Fruit fly (Drosophila melanogaster) whole organism, wandering third instar larva: ENCODE results near the gene Eig71Eg.

ENCODE experiments used
- Abd-B ChIP-seq: fragments of >200 bp; optimal IDR thresholded peaks from 2 replicates; lab custom pipeline; 2017; ENCODE audit warnings: missing biosample characterization, missing genetic modification characterization
- CG32264 ChIP-seq: fragments of 200-800 bp; sonication (Bioruptor generic); optimal IDR thresholded peaks from 2 replicates; lab custom pipeline; 2016; ENCODE audit warnings: missing biosample characterization, missing genetic modification characterization
- CG9705 ChIP-seq: fragments of 200-800 bp; sonication (Bioruptor generic); optimal IDR thresholded peaks from 2 replicates; lab custom pipeline; 2018; ENCODE audit warnings: missing biosample characterization, mild to moderate bottlenecking, missing genetic modification characterization
- CrebA ChIP-seq: fragments of 200-800 bp; sonication (Bioruptor generic); optimal IDR thresholded peaks from 2 replicates; lab custom pipeline; 2016; ENCODE audit warnings: missing biosample characterization, mild to moderate bottlenecking, missing genetic modification characterization, borderline replicate concordance
- Dfd ChIP-seq: fragments of >200 bp; optimal IDR thresholded peaks from 2 replicates; lab custom pipeline; 2017; ENCODE audit warnings: missing biosample characterization, missing genetic modification characterization
- Dif ChIP-seq: fragments of 200-275, 200-300 bp; sonication (Bioruptor generic); optimal IDR thresholded peaks from 2 replicates; lab custom pipeline; 2018; ENCODE audit warnings: missing biosample characterization, missing genetic modification characterization; ENCODE audit not compliant: partially characterized antibody
- GATAd ChIP-seq: sonication (Bioruptor generic); optimal IDR thresholded peaks from 2 replicates; lab custom pipeline; 2016; ENCODE audit warnings: missing biosample characterization, missing genetic modification characterization
- HLH106 ChIP-seq: fragments of 200-800 bp; optimal IDR thresholded peaks from 3 replicates; lab custom pipeline; 2019; ENCODE audit warnings: missing biosample characterization, mild to moderate bottlenecking, missing genetic modification characterization, moderate library complexity
- Hnf4 ChIP-seq: fragments of 200-800 bp; sonication (Bioruptor generic); optimal IDR thresholded peaks from 2 replicates; lab custom pipeline; 2016; ENCODE audit warnings: missing biosample characterization, mild to moderate bottlenecking, missing genetic modification characterization
- Hr78 ChIP-seq: fragments of >200 bp; optimal IDR thresholded peaks from 2 replicates; lab custom pipeline; 2017; ENCODE audit warnings: missing biosample characterization, missing genetic modification characterization
- Hr83 ChIP-seq: fragments of 200-300 bp; sonication (Bioruptor generic); optimal IDR thresholded peaks from 2 replicates; lab custom pipeline; 2016; ENCODE audit warnings: missing biosample characterization, mild to moderate bottlenecking, missing genetic modification characterization, moderate library complexity; ENCODE audit not compliant: poor library complexity, severe bottlenecking
- Jra ChIP-seq: sonication (Bioruptor generic); optimal IDR thresholded peaks from 2 replicates; lab custom pipeline; 2016; ENCODE audit warnings: missing biosample characterization, missing genetic modification characterization
- Mio ChIP-seq: sonication (Bioruptor generic); optimal IDR thresholded peaks from 2 replicates; lab custom pipeline; 2016; ENCODE audit warnings: missing biosample characterization, missing genetic modification characterization
- Myc ChIP-seq: fragments of >200 bp; optimal IDR thresholded peaks from 2 replicates; lab custom pipeline; 2017
- N ChIP-seq: fragments of >200 bp; optimal IDR thresholded peaks from 2 replicates; lab custom pipeline; 2018; ENCODE audit warnings: missing biosample characterization, missing external identifiers, missing genetic modification characterization
- OdsH ChIP-seq: fragments of 200-800 bp; sonication (Bioruptor generic); optimal IDR thresholded peaks from 2 replicates; lab custom pipeline; 2016; ENCODE audit warnings: missing biosample characterization, mild to moderate bottlenecking, missing genetic modification characterization
- Rel ChIP-seq, 2 experiments: fragments of 200-800 bp; sonication (Bioruptor generic) in 1 of 2; optimal IDR thresholded peaks; 2 replicates in 1 of 2; 3 replicates in 1 of 2; lab custom pipeline; 2016 to 2019; ENCODE audit warnings: mild to moderate bottlenecking in 2 of 2, missing biosample characterization in 2 of 2, missing genetic modification characterization in 2 of 2, moderate library complexity in 1 of 2
- Sp1 ChIP-seq: fragments of 200-800 bp; sonication (Bioruptor generic); optimal IDR thresholded peaks from 3 replicates; lab custom pipeline; 2019; ENCODE audit warnings: missing biosample characterization, mild to moderate bottlenecking, missing genetic modification characterization, moderate library complexity
- Vsx2 ChIP-seq: fragments of 200-300, 225-300 bp; sonication (Bioruptor generic); optimal IDR thresholded peaks from 2 replicates; lab custom pipeline; 2018; ENCODE audit warnings: missing biosample characterization, missing genetic modification characterization; ENCODE audit not compliant: partially characterized antibody
- br ChIP-seq: fragments of 200-800 bp; sonication (Bioruptor generic); optimal IDR thresholded peaks from 2 replicates; lab custom pipeline; 2016; ENCODE audit warnings: missing biosample characterization, missing genetic modification characterization
- brk ChIP-seq: fragments of 200-800 bp; sonication (Bioruptor generic); optimal IDR thresholded peaks from 2 replicates; lab custom pipeline; 2016; ENCODE audit warnings: missing biosample characterization, mild to moderate bottlenecking, missing genetic modification characterization
- dl ChIP-seq, 2 experiments: fragments of 175-275, 200-275 bp in 1 of 2; fragments of 200-275 bp in 1 of 2; sonication (Bioruptor generic); optimal IDR thresholded peaks; lab custom pipeline; 2018; ENCODE audit warnings: mild to moderate bottlenecking in 2 of 2, missing biosample characterization in 2 of 2, missing genetic modification characterization in 2 of 2, moderate library complexity in 2 of 2; ENCODE audit not compliant: partially characterized antibody in 2 of 2, insufficient read depth in 1 of 2
- dmrt93B ChIP-seq: fragments of 200-800 bp; sonication (Bioruptor generic); optimal IDR thresholded peaks from 2 replicates; lab custom pipeline; 2018; ENCODE audit warnings: missing biosample characterization, mild to moderate bottlenecking, missing genetic modification characterization
- dsf ChIP-seq: sonication (Bioruptor generic); optimal IDR thresholded peaks from 2 replicates; lab custom pipeline; 2016; ENCODE audit warnings: missing biosample characterization, missing genetic modification characterization, borderline replicate concordance
- ey ChIP-seq: fragments of 200-800 bp; sonication (Bioruptor generic); optimal IDR thresholded peaks from 2 replicates; lab custom pipeline; 2016; ENCODE audit warnings: missing biosample characterization, missing genetic modification characterization
- foxo ChIP-seq, 2 experiments: fragments of 200-800 bp; sonication (Bioruptor generic); optimal IDR thresholded peaks; 2 replicates in 1 of 2; 3 replicates in 1 of 2; lab custom pipeline; 2016 to 2017; ENCODE audit warnings: missing biosample characterization in 2 of 2, missing genetic modification characterization in 2 of 2
- fru ChIP-seq: fragments of 200-800 bp; sonication (Bioruptor generic); optimal IDR thresholded peaks from 3 replicates; lab custom pipeline; 2016; ENCODE audit warnings: missing biosample characterization, mild to moderate bottlenecking, missing genetic modification characterization
- h ChIP-seq: fragments of 200-800 bp; sonication (Bioruptor generic); optimal IDR thresholded peaks from 3 replicates; lab custom pipeline; 2016; ENCODE audit warnings: missing biosample characterization, mild to moderate bottlenecking, missing genetic modification characterization
- jim ChIP-seq: fragments of 175-275, 200-325 bp; sonication (Bioruptor generic); optimal IDR thresholded peaks from 2 replicates; lab custom pipeline; 2016; ENCODE audit warnings: missing biosample characterization, mild to moderate bottlenecking, missing genetic modification characterization
- lola ChIP-seq: fragments of >200 bp; optimal IDR thresholded peaks from 2 replicates; lab custom pipeline; 2017; ENCODE audit warnings: missing biosample characterization, missing genetic modification characterization
- pan ChIP-seq: fragments of >200 bp; optimal IDR thresholded peaks from 2 replicates; lab custom pipeline; 2017
- psq ChIP-seq: fragments of 200-800 bp; sonication (Bioruptor generic); optimal IDR thresholded peaks from 3 replicates; lab custom pipeline; 2017; ENCODE audit warnings: missing biosample characterization, mild to moderate bottlenecking, missing genetic modification characterization, moderate library complexity
- rgr ChIP-seq: fragments of 200-800 bp; sonication (Bioruptor generic); optimal IDR thresholded peaks from 3 replicates; lab custom pipeline; 2016; ENCODE audit warnings: missing biosample characterization, mild to moderate bottlenecking, missing genetic modification characterization
- sage ChIP-seq: fragments of 200-800 bp; sonication (Bioruptor generic); optimal IDR thresholded peaks from 2 replicates; lab custom pipeline; 2016; ENCODE audit warnings: missing biosample characterization, mild to moderate bottlenecking, missing genetic modification characterization
- sv ChIP-seq: fragments of 200-800 bp; sonication (Bioruptor generic); optimal IDR thresholded peaks from 3 replicates; lab custom pipeline; 2016; ENCODE audit warnings: missing biosample characterization, missing genetic modification characterization
- tai ChIP-seq: sonication (Bioruptor generic); optimal IDR thresholded peaks from 2 replicates; lab custom pipeline; 2016; ENCODE audit warnings: missing biosample characterization, missing genetic modification characterization
- usp ChIP-seq: fragments of >200 bp; optimal IDR thresholded peaks from 2 replicates; lab custom pipeline; 2017; ENCODE audit warnings: missing biosample characterization, missing genetic modification characterization
- woc ChIP-seq: sonication (Bioruptor generic); optimal IDR thresholded peaks from 2 replicates; lab custom pipeline; 2016; ENCODE audit warnings: missing biosample characterization, mild to moderate bottlenecking, missing genetic modification characterization

Eig71Eg gene

dm6 chr3L:15619626-15620247 lies 37.7 kb upstream of the Eig71Eg start, which contains the start of gene Phs:
Gene Phs (plus strand): TSS chr3L:15619901.
- peak; percentile 87 for TF ChIP-seq fru (GFP tag; lab: Kevin White, UChicago)
- peak; percentile 70 for TF ChIP-seq sv (GFP tag; lab: Kevin White, UChicago)
- peak; percentile 78 for TF ChIP-seq CG9705 (GFP tag; lab: Kevin White, UChicago)
- TF ChIP-seq foxo (GFP tag; optimal IDR thresholded peaks at IDR 0.05; lab: Kevin White, UChicago): peak; percentile 64 to 95
- TF ChIP-seq dl (GFP tag; optimal IDR thresholded peaks at IDR 0.05; lab: Kevin White, UChicago; ENCODE audit: insufficient read depth in 1 of 2, partially characterized antibody in 2 of 2): peak; percentile 21 to 62
- TF ChIP-seq dmrt93B (GFP tag; lab: Kevin White, UChicago): peak; percentile 78
- peak; percentile 85 for TF ChIP-seq brk (GFP tag; lab: Kevin White, UChicago)
- peak; percentile 89 for TF ChIP-seq CG32264 (GFP tag; lab: Kevin White, UChicago)
- peak; percentile 79 for TF ChIP-seq OdsH (GFP tag; lab: Kevin White, UChicago)
- TF ChIP-seq Dfd: no peak
- TF ChIP-seq sage (GFP tag; lab: Kevin White, UChicago): peak; percentile 55
- TF ChIP-seq CrebA: peak; percentile 28
- TF ChIP-seq br: peak; percentile 94
- peak; percentile 48 for TF ChIP-seq Vsx2 (GFP tag; lab: Kevin White, UChicago)
- TF ChIP-seq Sp1 (GFP tag; lab: Kevin White, UChicago): peak; percentile 71
- peak; percentile 26 for TF ChIP-seq jim
- TF ChIP-seq usp: no peak
- peak; percentile 85 for TF ChIP-seq dsf
- peak; percentile 87 for TF ChIP-seq psq (GFP tag; lab: Kevin White, UChicago)
- peak; percentile 67 for TF ChIP-seq Dif (GFP tag; lab: Kevin White, UChicago)
- no peak for TF ChIP-seq lola (GFP tag; lab: Kevin White, UChicago)
- peak; percentile 94 for TF ChIP-seq h (GFP tag; lab: Kevin White, UChicago)
- TF ChIP-seq Hnf4 (GFP tag; lab: Kevin White, UChicago): peak; percentile 98
- peak; percentile 23 for TF ChIP-seq Myc
- peak; percentile 95 for TF ChIP-seq tai (GFP tag; lab: Kevin White, UChicago)
- TF ChIP-seq GATAd: peak; percentile 81
- TF ChIP-seq Hr78: no peak
- peak; percentile 99 for TF ChIP-seq Hr83 (GFP tag; lab: Kevin White, UChicago)
- TF ChIP-seq Mio (GFP tag; lab: Kevin White, UChicago): peak; percentile 81
- TF ChIP-seq HLH106 (tag; lab: Kevin White, UChicago): peak; percentile 73
- TF ChIP-seq Jra (GFP tag; lab: Kevin White, UChicago): peak; percentile 94
- TF ChIP-seq Rel (GFP tag; optimal IDR thresholded peaks at IDR 0.05; lab: Kevin White, UChicago): no peak
- peak; percentile 82 for TF ChIP-seq Rel (tag; optimal IDR thresholded peaks at IDR 0.05; lab: Kevin White, UChicago)
- TF ChIP-seq ey (GFP tag; lab: Kevin White, UChicago): peak; percentile 88
- peak; percentile 29 for TF ChIP-seq N
- TF ChIP-seq pan: no peak
- TF ChIP-seq woc (GFP tag; lab: Kevin White, UChicago): peak; percentile 60
- peak; percentile 95 for TF ChIP-seq rgr (GFP tag; lab: Kevin White, UChicago)
- TF ChIP-seq Abd-B: no peak

dm6 chr3L:15624097-15624496 lies 33.3 kb upstream of the Eig71Eg start:
- no peak for TF ChIP-seq rgr (GFP tag; lab: Kevin White, UChicago)
- no peak for TF ChIP-seq N
- no peak for TF ChIP-seq Myc
- TF ChIP-seq dsf: no peak
- TF ChIP-seq fru (GFP tag; lab: Kevin White, UChicago): no peak
- no peak for TF ChIP-seq HLH106 (tag; lab: Kevin White, UChicago)
- TF ChIP-seq sage (GFP tag; lab: Kevin White, UChicago): no peak
- TF ChIP-seq h (GFP tag; lab: Kevin White, UChicago): no peak
- no peak for TF ChIP-seq CrebA
- TF ChIP-seq woc (GFP tag; lab: Kevin White, UChicago): no peak
- no peak for TF ChIP-seq Vsx2 (GFP tag; lab: Kevin White, UChicago)
